Worm (Caenorhabditis elegans): ENCODE results near the gene nhr-184.
A peak's percentile ranks its signal among the peaks of the same experiment; 100 is the strongest.

The nhr-184 gene

ce11 chrV:2225130-2225529, 10.9 kb upstream of the nhr-184 start, which contains the start of gene nhr-103 (continued):
- TF ChIP-seq lin-40 (tag; optimal IDR thresholded peaks at IDR 0.05) (no peak), ccch-3 (GFP tag; optimal IDR thresholded peaks at IDR 0.05) (no peak), egrh-3 (GFP tag; IDR thresholded peaks at IDR 0.05) (no peak), sdz-38 (tag; optimal IDR thresholded peaks at IDR 0.05) (no peak), mxl-1 (tag; optimal IDR thresholded peaks at IDR 0.05) (no peak)

ce11 chrV:2221764-2222163, 7.5 kb upstream of the nhr-184 start, which contains the start of gene nhr-128:
nhr-128 (plus strand) TSS chrV:2222064.
- TF ChIP-seq F39B2.1 (GFP tag; IDR thresholded peaks at IDR 0.05) (no peak), K12H6.12 (tag; optimal IDR thresholded peaks at IDR 0.05) (no peak), nhr-179 (tag; optimal IDR thresholded peaks at IDR 0.05) (no peak), egrh-3 (GFP tag; IDR thresholded peaks at IDR 0.05) (no peak), attf-3 (GFP tag; conservative IDR thresholded peaks at IDR 0.05) (no peak), repo-1 (tag; optimal IDR thresholded peaks at IDR 0.05) (no peak), hmg-20 (GFP tag; IDR thresholded peaks at IDR 0.05) (no peak), cebp-1 (GFP tag; IDR thresholded peaks at IDR 0.05) (no peak), cebp-1 (tag; optimal IDR thresholded peaks at IDR 0.05) (no peak)

- TF ChIP-seq nfyb-1 (GFP tag; IDR thresholded peaks at IDR 0.05) (no peak), snpc-1.1 (tag; optimal IDR thresholded peaks at IDR 0.05; ENCODE audit: insufficient read depth) (no peak), sea-2 (GFP tag; IDR thresholded peaks at IDR 0.05) (no peak), hmg-20 (GFP tag; IDR thresholded peaks at IDR 0.05) (no peak), pha-4 (tag; optimal IDR thresholded peaks at IDR 0.05) (no peak), him-1 (tag; optimal IDR thresholded peaks at IDR 0.05) (no peak), nhr-90 (tag; optimal IDR thresholded peaks at IDR 0.05) (no peak), K11D2.4 (GFP tag; IDR thresholded peaks at IDR 0.05) (no peak), ceh-27 (GFP tag; optimal IDR thresholded peaks at IDR 0.05) (peak; percentile 17), ZK185.1 (tag; optimal IDR thresholded peaks at IDR 0.05; ENCODE audit: poor library complexity, severe bottlenecking) (no peak), snpc-4 (GFP tag; optimal IDR thresholded peaks at IDR 0.05) (no peak), snpc-4 (tag; optimal IDR thresholded peaks at IDR 0.05) (no peak), bed-1 (GFP tag; IDR thresholded peaks at IDR 0.05) (no peak), let-526 (GFP tag; IDR thresholded peaks at IDR 0.05) (no peak), egrh-3 (GFP tag; IDR thresholded peaks at IDR 0.05) (no peak), cebp-1 (GFP tag; IDR thresholded peaks at IDR 0.05) (peak; percentile 94), cebp-1 (tag; optimal IDR thresholded peaks at IDR 0.05) (peak; percentile 98), nhr-80 (tag; optimal IDR thresholded peaks at IDR 0.05) (peak; percentile 68), F37B4.10 (GFP tag; IDR thresholded peaks at IDR 0.05) (no peak), hmg-1.2 (GFP tag; IDR thresholded peaks at IDR 0.05) (peak; percentile 23; the same call in 1 of the 2 replicates), attf-5 (GFP tag; optimal IDR thresholded peaks at IDR 0.05) (peak; percentile 91), Y95B8A.8 (GFP tag; IDR thresholded peaks at IDR 0.05) (no peak)
These were observed 4.5 kb upstream of the nhr-184 start, which contains the start of gene nhr-56 for ce11 chrV:2218803-2219202. nhr-56 (plus strand) TSS chrV:2219004.

ce11 chrV:2216927-2217326, 2.6 kb upstream of the nhr-184 start:
- TF ChIP-seq nhr-120 (GFP tag; IDR thresholded peaks at IDR 0.05) (no peak), F23B12.7 (tag; optimal IDR thresholded peaks at IDR 0.05; ENCODE audit: insufficient read depth) (no peak), madf-6 (GFP tag; IDR thresholded peaks at IDR 0.05) (no peak), F57C9.4 (tag; optimal IDR thresholded peaks at IDR 0.05) (no peak)
